Fruit fly (Drosophila melanogaster) whole organism, embryonic: ENCODE measurements around the gene CG43447.

Experiments used
- Abd-B ChIP-seq: fragments of 200-800 bp; sonication (Bioruptor generic); optimal IDR thresholded peaks from 2 replicates; lab custom pipeline; 2018; ENCODE audit warnings: missing biosample characterization, mild to moderate bottlenecking, missing genetic modification characterization, moderate library complexity
- Atf-2 ChIP-seq: fragments of 200-800 bp; sonication (Bioruptor generic); optimal IDR thresholded peaks from 2 replicates; lab custom pipeline; 2016; ENCODE audit warnings: missing biosample characterization, missing genetic modification characterization
- Awh ChIP-seq: fragments of 200-800 bp; sonication (Bioruptor generic); IDR thresholded peaks from 2 replicates; pipeline ENCODE4, ENCODE4 v1.3.6; 2022; ENCODE audit warnings: missing biosample characterization, missing genetic modification characterization
- BtbVII ChIP-seq: fragments of 200-800 bp; sonication (Bioruptor generic); optimal IDR thresholded peaks from 3 replicates; lab custom pipeline; 2017; ENCODE audit warnings: missing biosample characterization, mild to moderate bottlenecking, missing genetic modification characterization
- CG10147 ChIP-seq: fragments of 200-800 bp; sonication (Bioruptor generic); optimal IDR thresholded peaks from 2 replicates; lab custom pipeline; 2019; ENCODE audit warnings: missing biosample characterization, mild to moderate bottlenecking, missing genetic modification characterization, moderate library complexity
- CG10431 ChIP-seq: fragments of 200-800 bp; sonication (Bioruptor generic); optimal IDR thresholded peaks from 3 replicates; lab custom pipeline; 2018; ENCODE audit warnings: missing biosample characterization, mild to moderate bottlenecking, missing genetic modification characterization
- CG11247 ChIP-seq: fragments of 200-800 bp; sonication (Bioruptor generic); IDR thresholded peaks from 2 replicates; pipeline ENCODE4 v1.3.6; 2022; ENCODE audit warnings: missing biosample characterization, missing genetic modification characterization
- CG12236 ChIP-seq: fragments of 200-800 bp; sonication (Bioruptor generic); optimal IDR thresholded peaks from 2 replicates; lab custom pipeline; 2016; ENCODE audit warnings: missing biosample characterization, missing genetic modification characterization
- CG12942 ChIP-seq: fragments of 200-800 bp; sonication (Bioruptor generic); optimal IDR thresholded peaks from 3 replicates; lab custom pipeline; 2016; ENCODE audit warnings: missing biosample characterization, missing genetic modification characterization
- CG15073 ChIP-seq: fragments of 200-800 bp; sonication (Bioruptor generic); optimal IDR thresholded peaks from 2 replicates; lab custom pipeline; 2016; ENCODE audit warnings: missing biosample characterization, missing genetic modification characterization
- CG17186 ChIP-seq: fragments of 200-800 bp; sonication (Bioruptor generic); optimal IDR thresholded peaks from 3 replicates; lab custom pipeline; 2017; ENCODE audit warnings: missing biosample characterization, missing genetic modification reagents, missing genetic modification characterization
- CG17361 ChIP-seq: fragments of 200-800 bp; sonication (Bioruptor generic); IDR thresholded peaks from 3 replicates; pipeline ENCODE4 v1.3.6; 2022; ENCODE audit warnings: missing biosample characterization, missing genetic modification characterization
- CG17802 ChIP-seq: fragments of 200-800 bp; sonication (Bioruptor generic); optimal IDR thresholded peaks from 2 replicates; lab custom pipeline; 2018; ENCODE audit warnings: missing biosample characterization, mild to moderate bottlenecking, missing genetic modification characterization, moderate library complexity
- CG17912 ChIP-seq: fragments of 200-800 bp; sonication (Bioruptor generic); optimal IDR thresholded peaks from 2 replicates; lab custom pipeline; 2018; ENCODE audit warnings: missing biosample characterization, mild to moderate bottlenecking, missing genetic modification characterization
- CG3838 ChIP-seq: fragments of 200-800 bp; sonication (Bioruptor generic); optimal IDR thresholded peaks from 3 replicates; lab custom pipeline; 2016; ENCODE audit warnings: missing biosample characterization, missing genetic modification characterization
- CG4282 ChIP-seq: fragments of 200-800 bp; sonication (Bioruptor generic); optimal IDR thresholded peaks from 2 replicates; lab custom pipeline; 2016; ENCODE audit warnings: missing biosample characterization, missing genetic modification characterization
- CG7372 ChIP-seq: fragments of 200-800 bp; sonication (Bioruptor generic); IDR thresholded peaks from 2 replicates; pipeline ENCODE4 v1.3.6; 2022; ENCODE audit warnings: missing biosample characterization, missing genetic modification characterization
- CG7556 ChIP-seq: fragments of 200-800 bp; sonication (Bioruptor generic); optimal IDR thresholded peaks from 2 replicates; lab custom pipeline; 2017; ENCODE audit warnings: missing biosample characterization, mild to moderate bottlenecking, missing genetic modification characterization
- CG9797 ChIP-seq: fragments of 200-800 bp; sonication (Bioruptor generic); optimal IDR thresholded peaks from 3 replicates; lab custom pipeline; 2018; ENCODE audit warnings: missing biosample characterization, mild to moderate bottlenecking, missing genetic modification characterization
- CG9817 ChIP-seq: fragments of 200-800 bp; sonication (Bioruptor generic); optimal IDR thresholded peaks from 2 replicates; lab custom pipeline; 2018; ENCODE audit warnings: missing biosample characterization, mild to moderate bottlenecking, missing genetic modification characterization, moderate library complexity
- Chrac-16 ChIP-seq: fragments of 200-800 bp; sonication (Bioruptor generic); optimal IDR thresholded peaks from 3 replicates; lab custom pipeline; 2016; ENCODE audit warnings: missing biosample characterization, missing genetic modification characterization
- CkIIα-i1 ChIP-seq: fragments of 200-800 bp; sonication (Bioruptor generic); IDR thresholded peaks from 2 replicates; pipeline ENCODE4 v1.3.6; 2022; ENCODE audit warnings: missing biosample characterization, missing genetic modification characterization
- E2f1 ChIP-seq: fragments of 200-800 bp; sonication (Bioruptor generic); IDR thresholded peaks from 2 replicates; pipeline ENCODE4 v1.3.6; 2022; ENCODE audit warnings: missing biosample characterization, missing genetic modification characterization
- ERR ChIP-seq: fragments of 200-800 bp; sonication (Bioruptor generic); optimal IDR thresholded peaks from 2 replicates; lab custom pipeline; 2016; ENCODE audit warnings: missing biosample characterization, missing genetic modification characterization
- Gug ChIP-seq: fragments of 200-800 bp; sonication (Bioruptor generic); IDR thresholded peaks from 4 replicates; pipeline ENCODE4 v1.3.6; 2022; ENCODE audit warnings: missing biosample characterization, missing genetic modification characterization
- H15 ChIP-seq: fragments of 200-800 bp; sonication (Bioruptor generic); IDR thresholded peaks from 3 replicates; pipeline ENCODE4 v1.3.6; 2022; ENCODE audit warnings: missing biosample characterization, missing genetic modification characterization
- HLHmδ ChIP-seq: fragments of 200-800 bp; sonication (Bioruptor generic); optimal IDR thresholded peaks from 2 replicates; lab custom pipeline; 2018; ENCODE audit warnings: missing biosample characterization, mild to moderate bottlenecking, missing genetic modification characterization, moderate library complexity
- Hmx ChIP-seq: fragments of 200-800 bp; sonication (Bioruptor generic); optimal IDR thresholded peaks from 2 replicates; lab custom pipeline; 2016; ENCODE audit warnings: missing biosample characterization, missing genetic modification characterization
- Kr ChIP-seq: fragments of 200-800 bp; sonication (Bioruptor generic); optimal IDR thresholded peaks from 2 replicates; lab custom pipeline; 2017; ENCODE audit warnings: missing biosample characterization, mild to moderate bottlenecking, missing genetic modification characterization
- Lim3 ChIP-seq: fragments of 200-800 bp; sonication (Bioruptor generic); IDR thresholded peaks from 2 replicates; pipeline ENCODE4 v1.3.6; 2022; ENCODE audit warnings: missing biosample characterization, missing genetic modification characterization
- Nf-YC ChIP-seq: fragments of 200-800 bp; optimal IDR thresholded peaks from 3 replicates; lab custom pipeline; 2019; ENCODE audit warnings: missing biosample characterization, mild to moderate bottlenecking, missing genetic modification characterization, moderate library complexity
- Optix ChIP-seq: fragments of 200-800 bp; sonication (Bioruptor generic); IDR thresholded peaks from 3 replicates; pipeline ENCODE4 v1.3.6; 2022; ENCODE audit warnings: missing biosample characterization, missing genetic modification characterization
- Trl ChIP-seq, 3 experiments: fragments of >200 bp in 2 of 3; fragments of 200-800 bp in 1 of 3; sonication (Bioruptor generic) in 1 of 3; optimal IDR thresholded peaks; 2 replicates in 1 of 3; 3 replicates in 2 of 3; lab custom pipeline; 2016 to 2017; ENCODE audit warnings: missing biosample characterization in 1 of 3, missing genetic modification characterization in 1 of 3
- Vsx1 ChIP-seq: fragments of 200-800 bp; sonication (Bioruptor generic); optimal IDR thresholded peaks from 2 replicates; lab custom pipeline; 2017; ENCODE audit warnings: missing biosample characterization, mild to moderate bottlenecking, missing genetic modification characterization, missing genetic modification reagents
- dmrt99B ChIP-seq: fragments of 200-800 bp; sonication (Bioruptor generic); optimal IDR thresholded peaks from 2 replicates; lab custom pipeline; 2018; ENCODE audit warnings: missing biosample characterization, mild to moderate bottlenecking, missing genetic modification characterization, moderate library complexity
- eyg ChIP-seq: fragments of 200-800 bp; sonication (Bioruptor generic); optimal IDR thresholded peaks from 3 replicates; lab custom pipeline; 2016; ENCODE audit warnings: missing biosample characterization, missing genetic modification characterization
- gem ChIP-seq: fragments of 200-800 bp; sonication (Bioruptor generic); optimal IDR thresholded peaks from 2 replicates; lab custom pipeline; 2019; ENCODE audit warnings: missing biosample characterization, mild to moderate bottlenecking, missing genetic modification characterization, moderate library complexity
- jigr1 ChIP-seq: fragments of 200-800 bp; sonication (Bioruptor generic); IDR thresholded peaks from 3 replicates; pipeline ENCODE4 v1.3.6; 2022; ENCODE audit warnings: missing biosample characterization, missing genetic modification characterization
- nmo ChIP-seq: fragments of 200-800 bp; sonication (Bioruptor generic); optimal IDR thresholded peaks from 2 replicates; lab custom pipeline; 2018; ENCODE audit warnings: missing biosample characterization, mild to moderate bottlenecking, missing genetic modification characterization, moderate library complexity
- oc ChIP-seq: fragments of 200-800 bp; sonication (Bioruptor generic); optimal IDR thresholded peaks from 2 replicates; lab custom pipeline; 2018; ENCODE audit warnings: missing biosample characterization, mild to moderate bottlenecking, missing genetic modification characterization, moderate library complexity
- odd ChIP-seq: fragments of 200-800 bp; sonication (Bioruptor generic); optimal IDR thresholded peaks from 2 replicates; lab custom pipeline; 2017; ENCODE audit warnings: missing biosample characterization, mild to moderate bottlenecking, missing genetic modification characterization
- pb ChIP-seq: fragments of 200-800 bp; sonication (Bioruptor generic); optimal IDR thresholded peaks from 3 replicates; lab custom pipeline; 2016; ENCODE audit warnings: missing biosample characterization, missing genetic modification characterization
- peb ChIP-seq: fragments of 200-800 bp; sonication (Bioruptor generic); IDR thresholded peaks from 2 replicates; pipeline ENCODE4 v1.3.6; 2022; ENCODE audit warnings: missing biosample characterization, missing genetic modification characterization
- pfk ChIP-seq: fragments of 200-800 bp; sonication (Bioruptor generic); optimal IDR thresholded peaks from 2 replicates; lab custom pipeline; 2018; ENCODE audit warnings: missing biosample characterization, mild to moderate bottlenecking, missing genetic modification characterization, moderate library complexity
- prd ChIP-seq, 3 experiments: fragments of >200 bp in 2 of 3; fragments of 200-800 bp in 1 of 3; sonication (Bioruptor generic) in 1 of 3; optimal IDR thresholded peaks in 2 of 3; IDR thresholded peaks in 1 of 3; 2 replicates in 2 of 3; 3 replicates in 1 of 3; pipeline versions ENCODE4 v1.3.6 to Lab custom; 2017 to 2022; ENCODE audit warnings: missing biosample characterization in 1 of 3, missing genetic modification characterization in 1 of 3
- pzg ChIP-seq: fragments of 200-800 bp; sonication (Bioruptor generic); optimal IDR thresholded peaks from 3 replicates; lab custom pipeline; 2018; ENCODE audit warnings: missing biosample characterization, mild to moderate bottlenecking, missing genetic modification characterization, moderate library complexity
- ranshi ChIP-seq: fragments of 200-800 bp; sonication (Bioruptor generic); IDR thresholded peaks from 2 replicates; pipeline ENCODE4 v1.3.6; 2022; ENCODE audit warnings: missing biosample characterization, missing genetic modification characterization
- ro ChIP-seq: fragments of 200-800 bp; sonication (Bioruptor generic); IDR thresholded peaks from 2 replicates; pipeline ENCODE4 v1.3.6; 2022; ENCODE audit warnings: missing biosample characterization, missing genetic modification characterization
- run ChIP-seq: fragments of 200-800 bp; sonication (Bioruptor generic); optimal IDR thresholded peaks from 3 replicates; lab custom pipeline; 2018; ENCODE audit warnings: missing biosample characterization, mild to moderate bottlenecking, missing genetic modification characterization
- tin ChIP-seq: fragments of 200-800 bp; sonication (Bioruptor generic); optimal IDR thresholded peaks from 3 replicates; lab custom pipeline; 2016; ENCODE audit warnings: missing biosample characterization, missing genetic modification characterization
- vnd ChIP-seq: fragments of 200-800 bp; sonication (Bioruptor generic); IDR thresholded peaks from 3 replicates; pipeline ENCODE4 v1.3.6; 2022; ENCODE audit warnings: missing biosample characterization, missing genetic modification characterization; ENCODE audit not compliant: partially characterized antibody

CG43447 gene

DNA sequence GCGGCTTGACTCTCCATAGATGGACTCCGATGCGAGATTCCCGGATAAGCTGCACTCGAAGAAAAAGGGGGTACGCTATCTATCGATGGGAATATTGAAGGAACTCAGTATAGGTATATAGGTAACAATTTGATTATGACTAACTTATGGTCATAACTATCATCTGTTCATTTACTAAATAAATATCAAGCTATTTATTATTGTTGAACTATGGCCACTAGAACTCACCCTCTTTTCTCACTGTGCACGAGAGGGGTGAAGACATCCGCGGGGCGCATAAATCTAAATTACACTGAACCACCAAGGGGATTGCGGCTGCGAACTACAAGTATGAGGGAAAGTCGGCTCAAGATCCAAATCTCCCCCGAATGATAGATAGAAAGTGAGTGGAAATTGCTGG, 516 bp downstream of the CG43447 start, which contains the start of gene CG44290 (continued):
- TF ChIP-seq CG9797 (GFP tag; lab: Kevin White, UChicago) (no peak), CG7556 (GFP tag; lab: Kevin White, UChicago) (peak; percentile 53), pzg (GFP tag; lab: Kevin White, UChicago) (no peak), CG11247 (GFP tag; lab: Robert Waterston, UW) (no peak), Nf-YC (tag; lab: Kevin White, UChicago) (no peak), run (tag; lab: Kevin White, UChicago) (no peak), Kr (GFP tag; lab: Kevin White, UChicago) (no peak), BtbVII (no peak), CG7372 (GFP tag; lab: Robert Waterston, UW) (no peak), ro (GFP tag; lab: Robert Waterston, UW) (no peak), CG17361 (GFP tag; lab: Robert Waterston, UW) (peak; percentile 75), CG17186 (GFP tag; lab: Kevin White, UChicago) (no peak), Chrac-16 (GFP tag; lab: Kevin White, UChicago) (peak; percentile 40), Atf-2 (GFP tag; lab: Kevin White, UChicago) (no peak), Gug (GFP tag; lab: Robert Waterston, UW) (0 out of 4 replicates have a peak, but pooled peaks have one; percentile 4), H15 (no peak), Awh (GFP tag; lab: Robert Waterston, UW) (no peak), CG9817 (no peak), dmrt99B (tag; lab: Kevin White, UChicago) (peak; percentile 46), jigr1 (GFP tag; lab: Robert Waterston, UW) (no peak), CkIIα-i1 (GFP tag; lab: Robert Waterston, UW) (no peak), gem (tag; lab: Kevin White, UChicago) (peak; percentile 72), ranshi (GFP tag; lab: Robert Waterston, UW) (peak; percentile 32; the same call in 1 of the 2 replicates), CG10147 (GFP tag; lab: Kevin White, UChicago) (no peak), odd (GFP tag; lab: Kevin White, UChicago) (no peak), CG12236 (no peak), CG17802 (tag; lab: Kevin White, UChicago) (peak; percentile 26), Trl (optimal IDR thresholded peaks at IDR 0.05; lab: Kevin White, UChicago) (no peak), Trl (GFP tag; optimal IDR thresholded peaks at IDR 0.05; lab: Kevin White, UChicago) (peak; percentile 22), CG4282 (no peak), Hmx (GFP tag; lab: Kevin White, UChicago) (no peak), CG15073 (GFP tag; lab: Kevin White, UChicago) (no peak), tin (peak; percentile 44), Vsx1 (GFP tag; lab: Kevin White, UChicago) (no peak), nmo (GFP tag; lab: Kevin White, UChicago) (peak; percentile 57), E2f1 (GFP tag; lab: Robert Waterston, UW) (0 out of 2 replicates have a peak, but pooled peaks have one; percentile 12), CG17912 (GFP tag; lab: Kevin White, UChicago) (no peak), peb (GFP tag; lab: Robert Waterston, UW) (peak; percentile 46; the same call in 1 of the 2 replicates), CG12942 (no peak), HLHmδ (no peak), Optix (GFP tag; lab: Robert Waterston, UW) (peak; percentile 51; the same call in 2 of the 3 replicates), oc (tag; lab: Kevin White, UChicago) (peak; percentile 81), vnd (GFP tag; lab: Robert Waterston, UW) (no peak), Lim3 (GFP tag; lab: Robert Waterston, UW) (no peak), ERR (GFP tag; lab: Kevin White, UChicago) (no peak), prd (optimal IDR thresholded peaks at IDR 0.05; lab: Kevin White, UChicago) (no peak), prd (GFP tag; IDR thresholded peaks at IDR 0.05; lab: Robert Waterston, UW) (peak; percentile 66; the same call in 2 of the 3 replicates), pb (peak; percentile 4), eyg (GFP tag; lab: Kevin White, UChicago) (no peak), Abd-B (GFP tag; lab: Kevin White, UChicago) (no peak), CG10431 (GFP tag; lab: Kevin White, UChicago) (no peak), pfk (no peak), CG3838 (GFP tag; lab: Kevin White, UChicago) (no peak)
